In genomic region chrV:7686189-7686588, ce11 we compare ENCODE assay signal across 1 worm cellular context.
A peak's percentile ranks its signal among the peaks of the same experiment; 100 is the strongest.
TF ChIP-seq lines count a peak whose summit lies in the region.

nhr-94 (minus strand) TSS chrV:7686335.
nhr-152 (plus strand) TSS chrV:7686350.

TF ChIP-seq in whole organism, L1 larva, 84 proteins besides CTCF, POLR2A, EP300 and RAD21 (continued from another document):
- peak; percentile 52 for TF ChIP-seq blmp-1 (tag; optimal IDR thresholded peaks at IDR 0.05; lab: Kevin White, UChicago)
- TF ChIP-seq pqm-1 (tag; optimal IDR thresholded peaks at IDR 0.05; lab: Kevin White, UChicago) = no peak
- TF ChIP-seq zag-1 (tag; optimal IDR thresholded peaks at IDR 0.05; lab: Kevin White, UChicago) = no peak
- TF ChIP-seq elt-3 (tag; optimal IDR thresholded peaks at IDR 0.05; lab: Kevin White, UChicago) = peak in 1 of 6 experiments; percentile 17
